Fruit fly (Drosophila melanogaster) whole organism, embryonic: ENCODE measurements around the gene nanos.

Source experiments
- Abd-B ChIP-seq: fragments of 200-800 bp; sonication (Bioruptor generic); optimal IDR thresholded peaks from 2 replicates; lab custom pipeline; 2018; ENCODE audit warnings: missing biosample characterization, mild to moderate bottlenecking, missing genetic modification characterization, moderate library complexity
- Ada2b ChIP-seq: fragments of 200-800 bp; sonication (Bioruptor generic); IDR thresholded peaks from 2 replicates; pipeline ENCODE4 v1.3.6; 2022; ENCODE audit warnings: missing biosample characterization, missing genetic modification characterization
- Asciz ChIP-seq: fragments of 200-800 bp; sonication (Bioruptor generic); optimal IDR thresholded peaks from 2 replicates; lab custom pipeline; 2017; ENCODE audit warnings: missing biosample characterization, mild to moderate bottlenecking, missing genetic modification characterization, missing genetic modification reagents
- BtbVII ChIP-seq: fragments of 200-800 bp; sonication (Bioruptor generic); optimal IDR thresholded peaks from 3 replicates; lab custom pipeline; 2017; ENCODE audit warnings: missing biosample characterization, mild to moderate bottlenecking, missing genetic modification characterization
- CG10321 ChIP-seq: fragments of 200-800 bp; sonication (Bioruptor generic); IDR thresholded peaks from 2 replicates; pipeline ENCODE4 v1.3.6; 2022; ENCODE audit warnings: missing biosample characterization, missing genetic modification characterization
- CG10565 ChIP-seq: fragments of 200-800 bp; sonication (Bioruptor generic); optimal IDR thresholded peaks from 3 replicates; lab custom pipeline; 2016; ENCODE audit warnings: missing biosample characterization, mild to moderate bottlenecking, missing genetic modification characterization
- CG11695 ChIP-seq: fragments of 200-800 bp; sonication (Bioruptor generic); IDR thresholded peaks from 3 replicates; pipeline ENCODE4 v1.3.6; 2022; ENCODE audit warnings: missing biosample characterization, missing genetic modification characterization
- CG11696 ChIP-seq: fragments of 200-800 bp; sonication (Bioruptor generic); IDR thresholded peaks from 2 replicates; pipeline ENCODE4 v1.3.6; 2022; ENCODE audit warnings: missing biosample characterization, missing genetic modification characterization
- CG12219 ChIP-seq: fragments of 200-800 bp; sonication (Bioruptor generic); optimal IDR thresholded peaks from 3 replicates; lab custom pipeline; 2018; ENCODE audit warnings: missing biosample characterization, mild to moderate bottlenecking, missing genetic modification characterization
- CG13424 ChIP-seq: fragments of 200-800 bp; sonication (Bioruptor generic); optimal IDR thresholded peaks from 2 replicates; lab custom pipeline; 2019; ENCODE audit warnings: missing biosample characterization, mild to moderate bottlenecking, missing genetic modification characterization, moderate library complexity
- CG15269 ChIP-seq: fragments of 200-800 bp; sonication (Bioruptor generic); optimal IDR thresholded peaks from 2 replicates; lab custom pipeline; 2018; ENCODE audit warnings: missing biosample characterization, mild to moderate bottlenecking, missing genetic modification characterization, moderate library complexity
- CG17385 ChIP-seq: fragments of 200-800 bp; sonication (Bioruptor generic); optimal IDR thresholded peaks from 3 replicates; lab custom pipeline; 2018; ENCODE audit warnings: missing biosample characterization, mild to moderate bottlenecking, missing genetic modification characterization
- CG17568 ChIP-seq: fragments of 200-800 bp; sonication (Bioruptor generic); optimal IDR thresholded peaks from 2 replicates; lab custom pipeline; 2018; ENCODE audit warnings: missing biosample characterization, mild to moderate bottlenecking, missing genetic modification characterization, moderate library complexity
- CG1792 ChIP-seq: fragments of 200-800 bp; sonication (Bioruptor generic); optimal IDR thresholded peaks from 2 replicates; lab custom pipeline; 2016; ENCODE audit warnings: missing biosample characterization, missing genetic modification characterization
- CG43689 ChIP-seq: fragments of 200-800 bp; sonication (Bioruptor generic); IDR thresholded peaks from 2 replicates; pipeline ENCODE4 v1.3.6; 2022; ENCODE audit warnings: missing biosample characterization, missing genetic modification characterization
- CG4730 ChIP-seq: fragments of 200-800 bp; sonication (Bioruptor generic); IDR thresholded peaks from 2 replicates; pipeline ENCODE4 v1.3.6; 2022; ENCODE audit warnings: missing biosample characterization, missing genetic modification characterization
- CG6689 ChIP-seq: fragments of 200-800 bp; sonication (Bioruptor generic); IDR thresholded peaks from 2 replicates; pipeline ENCODE4 v1.3.6; 2022; ENCODE audit warnings: missing biosample characterization, missing genetic modification characterization
- CG7372 ChIP-seq: fragments of 200-800 bp; sonication (Bioruptor generic); IDR thresholded peaks from 2 replicates; pipeline ENCODE4 v1.3.6; 2022; ENCODE audit warnings: missing biosample characterization, missing genetic modification characterization
- CG7839 ChIP-seq: fragments of 200-800 bp; sonication (Bioruptor generic); optimal IDR thresholded peaks from 3 replicates; lab custom pipeline; 2018; ENCODE audit warnings: missing biosample characterization, mild to moderate bottlenecking, missing genetic modification characterization, moderate library complexity
- CG8281 ChIP-seq: fragments of 200-800 bp; sonication (Bioruptor generic); optimal IDR thresholded peaks from 2 replicates; lab custom pipeline; 2018; ENCODE audit warnings: missing biosample characterization, mild to moderate bottlenecking, missing genetic modification characterization, moderate library complexity
- CG9609 ChIP-seq: fragments of 200-800 bp; sonication (Bioruptor generic); optimal IDR thresholded peaks from 3 replicates; lab custom pipeline; 2016; ENCODE audit warnings: missing biosample characterization, missing genetic modification characterization
- Doc2 ChIP-seq: fragments of 200-800 bp; sonication (Bioruptor generic); IDR thresholded peaks from 2 replicates; pipeline ENCODE4 v1.3.6; 2022; ENCODE audit warnings: missing biosample characterization, missing genetic modification characterization
- Dref ChIP-seq: fragments of 200-800 bp; sonication (Bioruptor generic); IDR thresholded peaks from 2 replicates; pipeline ENCODE4 v1.3.6; 2022; ENCODE audit warnings: missing biosample characterization, missing genetic modification characterization
- Fer1 ChIP-seq: fragments of 200-800 bp; sonication (Bioruptor generic); optimal IDR thresholded peaks from 2 replicates; lab custom pipeline; 2017; ENCODE audit warnings: missing biosample characterization, mild to moderate bottlenecking, missing genetic modification characterization
- HLH4C ChIP-seq: fragments of 200-800 bp; sonication (Bioruptor generic); IDR thresholded peaks from 3 replicates; pipeline ENCODE4 v1.3.6; 2022; ENCODE audit warnings: missing biosample characterization, missing genetic modification characterization; ENCODE audit not compliant: partially characterized antibody
- Hsf ChIP-seq: fragments of 200-800 bp; sonication (Bioruptor generic); optimal IDR thresholded peaks from 3 replicates; lab custom pipeline; 2016; ENCODE audit warnings: missing biosample characterization, missing genetic modification characterization
- Nf-YC ChIP-seq: fragments of 200-800 bp; optimal IDR thresholded peaks from 3 replicates; lab custom pipeline; 2019; ENCODE audit warnings: missing biosample characterization, mild to moderate bottlenecking, missing genetic modification characterization, moderate library complexity
- NfI ChIP-seq: fragments of 200-800 bp; sonication (Bioruptor generic); optimal IDR thresholded peaks from 3 replicates; lab custom pipeline; 2018; ENCODE audit warnings: missing biosample characterization, mild to moderate bottlenecking, missing genetic modification characterization, moderate library complexity
- Opbp ChIP-seq: fragments of 200-800 bp; sonication (Bioruptor generic); IDR thresholded peaks from 3 replicates; pipeline ENCODE4 v1.3.6; 2022; ENCODE audit warnings: missing biosample characterization, missing genetic modification characterization; ENCODE audit not compliant: partially characterized antibody
- PHDP ChIP-seq: fragments of 200-800 bp; sonication (Bioruptor generic); optimal IDR thresholded peaks from 3 replicates; lab custom pipeline; 2018; ENCODE audit warnings: missing biosample characterization, mild to moderate bottlenecking, missing genetic modification characterization, moderate library complexity
- Stat92E ChIP-seq, 3 experiments: fragments of >200 bp in 2 of 3; fragments of 200-800 bp in 1 of 3; sonication (Bioruptor generic) in 1 of 3; optimal IDR thresholded peaks; 2 replicates each; lab custom pipeline; 2017 to 2019; ENCODE audit warnings: missing biosample characterization in 3 of 3, missing genetic modification characterization in 3 of 3, mild to moderate bottlenecking in 1 of 3, moderate library complexity in 1 of 3
- ara ChIP-seq: fragments of 200-800 bp; sonication (Bioruptor generic); IDR thresholded peaks from 2 replicates; pipeline ENCODE4 v1.3.6; 2022; ENCODE audit warnings: missing biosample characterization, missing genetic modification characterization
- bcd ChIP-seq: fragments of 200-800 bp; sonication (Bioruptor generic); optimal IDR thresholded peaks from 2 replicates; lab custom pipeline; 2017; ENCODE audit warnings: missing biosample characterization, mild to moderate bottlenecking, missing genetic modification characterization
- bsh ChIP-seq, 2 experiments: fragments of 200-800 bp; sonication (Bioruptor generic); optimal IDR thresholded peaks; 2 replicates each; lab custom pipeline; 2017 to 2018; ENCODE audit warnings: mild to moderate bottlenecking in 2 of 2, missing biosample characterization in 2 of 2, missing genetic modification characterization in 2 of 2, moderate library complexity in 1 of 2
- dan ChIP-seq: fragments of 200-800 bp; sonication (Bioruptor generic); IDR thresholded peaks from 2 replicates; pipeline ENCODE4 v1.3.6; 2022; ENCODE audit warnings: missing biosample characterization, missing genetic modification characterization
- dmrt99B ChIP-seq: fragments of 200-800 bp; sonication (Bioruptor generic); optimal IDR thresholded peaks from 2 replicates; lab custom pipeline; 2018; ENCODE audit warnings: missing biosample characterization, mild to moderate bottlenecking, missing genetic modification characterization, moderate library complexity
- gcm2 ChIP-seq: fragments of 200-800 bp; sonication (Bioruptor generic); optimal IDR thresholded peaks from 2 replicates; lab custom pipeline; 2016; ENCODE audit warnings: missing biosample characterization, missing genetic modification characterization
- gsb-n ChIP-seq: fragments of 200-800 bp; sonication (Bioruptor generic); optimal IDR thresholded peaks from 3 replicates; lab custom pipeline; 2018; ENCODE audit warnings: missing biosample characterization, mild to moderate bottlenecking, missing genetic modification characterization
- her ChIP-seq: fragments of 200-800 bp; sonication (Bioruptor generic); optimal IDR thresholded peaks from 2 replicates; lab custom pipeline; 2016; ENCODE audit warnings: missing biosample characterization, missing genetic modification characterization
- jigr1 ChIP-seq: fragments of 200-800 bp; sonication (Bioruptor generic); IDR thresholded peaks from 3 replicates; pipeline ENCODE4 v1.3.6; 2022; ENCODE audit warnings: missing biosample characterization, missing genetic modification characterization
- lab ChIP-seq: fragments of 200-800 bp; sonication (Bioruptor generic); optimal IDR thresholded peaks from 3 replicates; lab custom pipeline; 2017; ENCODE audit warnings: missing biosample characterization, missing genetic modification characterization, mild to moderate bottlenecking, moderate library complexity, missing genetic modification reagents
- lilli ChIP-seq: fragments of 200-800 bp; sonication (Bioruptor generic); optimal IDR thresholded peaks from 3 replicates; lab custom pipeline; 2016; ENCODE audit warnings: missing biosample characterization, missing genetic modification characterization
- mld ChIP-seq: fragments of 200-800 bp; sonication (Bioruptor generic); IDR thresholded peaks from 3 replicates; pipeline ENCODE4 v1.3.6; 2022; ENCODE audit warnings: missing biosample characterization, missing genetic modification characterization; ENCODE audit not compliant: partially characterized antibody
- nom ChIP-seq: fragments of 200-800 bp; sonication (Bioruptor generic); optimal IDR thresholded peaks from 2 replicates; lab custom pipeline; 2017; ENCODE audit warnings: missing biosample characterization, missing genetic modification characterization, mild to moderate bottlenecking, moderate library complexity, missing genetic modification reagents
- otp ChIP-seq: fragments of 200-800 bp; sonication (Bioruptor generic); IDR thresholded peaks from 3 replicates; pipeline ENCODE4, ENCODE4 v1.3.6; 2022; ENCODE audit warnings: missing biosample characterization, missing genetic modification characterization
- p53 ChIP-seq: fragments of 200-800 bp; sonication (Bioruptor generic); optimal IDR thresholded peaks from 2 replicates; lab custom pipeline; 2016; ENCODE audit warnings: missing biosample characterization, missing genetic modification characterization
- repo ChIP-seq: fragments of 200-800 bp; sonication (Bioruptor generic); optimal IDR thresholded peaks from 2 replicates; lab custom pipeline; 2016; ENCODE audit warnings: missing biosample characterization, missing genetic modification characterization
- slou ChIP-seq: fragments of 200-800 bp; sonication (Bioruptor generic); optimal IDR thresholded peaks from 3 replicates; lab custom pipeline; 2016; ENCODE audit warnings: missing biosample characterization, missing genetic modification characterization
- tap ChIP-seq: fragments of 200-800 bp; optimal IDR thresholded peaks from 3 replicates; lab custom pipeline; 2019; ENCODE audit warnings: missing biosample characterization, mild to moderate bottlenecking, missing genetic modification characterization, moderate library complexity
- ttk ChIP-seq: fragments of 200-800 bp; sonication (Bioruptor generic); IDR thresholded peaks from 2 replicates; pipeline ENCODE4 v2.1.2; 2022; ENCODE audit warnings: missing biosample characterization, missing genetic modification characterization
- unpg ChIP-seq: fragments of 200-800 bp; sonication (Bioruptor generic); optimal IDR thresholded peaks from 3 replicates; lab custom pipeline; 2018; ENCODE audit warnings: missing biosample characterization, mild to moderate bottlenecking, missing genetic modification characterization, moderate library complexity

nanos gene

dm6 chr3R:19187717-19188149 lies 30.7 kb downstream of the nanos start (continued):
- TF ChIP-seq HLH4C (GFP tag; lab: Robert Waterston, UW) = no peak
- TF ChIP-seq NfI (GFP tag; lab: Kevin White, UChicago) = peak; percentile 30
- no peak for TF ChIP-seq Opbp
- TF ChIP-seq CG4730 (GFP tag; lab: Robert Waterston, UW) = no peak
- peak; percentile 55 for TF ChIP-seq Nf-YC (tag; lab: Kevin White, UChicago)
- no peak for TF ChIP-seq p53 (GFP tag; lab: Kevin White, UChicago)
- no peak for TF ChIP-seq CG12219 (GFP tag; lab: Kevin White, UChicago)
- no peak for TF ChIP-seq gsb-n
- no peak for TF ChIP-seq Dref (GFP tag; lab: Robert Waterston, UW)
- 0 out of 3 replicates have a peak, but pooled peaks have one; percentile 23 for TF ChIP-seq CG11695
- TF ChIP-seq jigr1 (GFP tag; lab: Robert Waterston, UW) = no peak
- no peak for TF ChIP-seq CG9609 (GFP tag; lab: Kevin White, UChicago)
- TF ChIP-seq CG7372 (GFP tag; lab: Robert Waterston, UW) = no peak
- peak; percentile 27 for TF ChIP-seq unpg
- TF ChIP-seq Asciz = no peak
- peak in 1 of 2 experiments; percentile 83 for TF ChIP-seq bsh (GFP tag; optimal IDR thresholded peaks at IDR 0.05; lab: Kevin White, UChicago)
- no peak for TF ChIP-seq ttk
- TF ChIP-seq dan (GFP tag; lab: Robert Waterston, UW) = no peak
- TF ChIP-seq dmrt99B (tag; lab: Kevin White, UChicago) = peak; percentile 63
- TF ChIP-seq CG13424 (tag; lab: Kevin White, UChicago) = peak; percentile 63
- TF ChIP-seq CG11696 (GFP tag; lab: Robert Waterston, UW) = no peak
- TF ChIP-seq BtbVII (GFP tag; lab: Kevin White, UChicago) = no peak
- TF ChIP-seq slou (GFP tag; lab: Kevin White, UChicago) = no peak
- TF ChIP-seq CG10565 (GFP tag; lab: Kevin White, UChicago) = no peak
- TF ChIP-seq CG7839 (tag; lab: Kevin White, UChicago) = peak; percentile 3
- peak; percentile 19 for TF ChIP-seq Fer1 (GFP tag; lab: Kevin White, UChicago)
- no peak for TF ChIP-seq repo (GFP tag; lab: Kevin White, UChicago)
- no peak for TF ChIP-seq CG1792 (GFP tag; lab: Kevin White, UChicago)
- peak; percentile 60 for TF ChIP-seq CG15269 (tag; lab: Kevin White, UChicago)
- no peak for TF ChIP-seq ara (GFP tag; lab: Robert Waterston, UW)
- peak; percentile 13 for TF ChIP-seq CG17385 (GFP tag; lab: Kevin White, UChicago)
- no peak for TF ChIP-seq Doc2
- TF ChIP-seq Abd-B (GFP tag; lab: Kevin White, UChicago) = no peak
- no peak for TF ChIP-seq CG43689
- TF ChIP-seq CG8281 (tag; lab: Kevin White, UChicago) = no peak
- TF ChIP-seq PHDP (tag; lab: Kevin White, UChicago) = peak; percentile 26
- no peak for TF ChIP-seq CG6689 (GFP tag; lab: Robert Waterston, UW)
- no peak for TF ChIP-seq Stat92E (GFP tag; optimal IDR thresholded peaks at IDR 0.05; lab: Kevin White, UChicago)
- peak; percentile 1 for TF ChIP-seq lilli
- peak; percentile 38 for TF ChIP-seq tap
- no peak for TF ChIP-seq CG10321 (GFP tag; lab: Robert Waterston, UW)
- TF ChIP-seq gcm2 (GFP tag; lab: Kevin White, UChicago) = no peak
- no peak for TF ChIP-seq mld
- TF ChIP-seq otp (GFP tag; lab: Robert Waterston, UW) = no peak
- TF ChIP-seq Hsf (GFP tag; lab: Kevin White, UChicago) = peak; percentile 18
- peak; percentile 35 for TF ChIP-seq nom (GFP tag; lab: Kevin White, UChicago)
- TF ChIP-seq her = no peak
- no peak for TF ChIP-seq bcd (GFP tag; lab: Kevin White, UChicago)
- peak; percentile 21 for TF ChIP-seq lab (GFP tag; lab: Kevin White, UChicago)
- TF ChIP-seq CG17568 (GFP tag; lab: Kevin White, UChicago) = no peak
- peak; percentile 25; the same call in 1 of the 2 replicates for TF ChIP-seq Ada2b (GFP tag; lab: Robert Waterston, UW)
